Fruit fly (Drosophila melanogaster): ENCODE measurements around the gene Rel.

The Rel gene

DNA sequence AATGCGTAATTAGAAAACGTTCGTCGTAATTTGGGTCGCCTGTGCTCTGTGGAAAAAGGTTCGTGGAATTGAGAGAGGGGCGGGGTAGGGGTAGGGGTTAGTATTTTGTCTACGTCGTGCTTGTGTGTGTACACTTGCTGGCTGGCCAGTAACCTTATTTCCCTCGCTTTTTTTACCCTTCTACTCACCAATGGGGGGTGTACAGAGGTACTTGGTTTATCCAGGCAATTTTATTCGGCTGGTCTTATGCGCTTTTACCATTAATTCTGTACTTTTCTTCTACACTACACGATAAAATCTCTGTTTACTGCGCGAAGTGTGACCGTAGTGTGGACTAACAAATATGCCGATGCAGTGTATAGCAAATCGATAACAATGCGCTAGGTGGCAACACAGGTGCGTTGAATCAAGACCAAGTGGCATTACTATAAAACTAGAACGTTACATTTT lies 28.1 kb downstream of the Rel start, which contains the start of gene tgo (continued):
- TF ChIP-seq MESR4 (GFP tag; optimal IDR thresholded peaks at IDR 0.05): peak; percentile 96
- TF ChIP-seq E2f2 (GFP tag; IDR thresholded peaks at IDR 0.05): peak; percentile 64
- no peak for TF ChIP-seq run (tag; optimal IDR thresholded peaks at IDR 0.05)
- peak; percentile 65 for TF ChIP-seq BEAF-32 (GFP tag; optimal IDR thresholded peaks at IDR 0.05)
- no peak for TF ChIP-seq CG15479 (GFP tag; optimal IDR thresholded peaks at IDR 0.05)
- TF ChIP-seq Opbp (GFP tag; IDR thresholded peaks at IDR 0.05; ENCODE audit: partially characterized antibody): peak; percentile 58; the same call in 2 of the 3 replicates
- no peak for TF ChIP-seq vnd (GFP tag; IDR thresholded peaks at IDR 0.05; ENCODE audit: partially characterized antibody)
- TF ChIP-seq mirr (GFP tag; optimal IDR thresholded peaks at IDR 0.05): peak; percentile 25
- peak; percentile 62 for TF ChIP-seq amos (GFP tag; IDR thresholded peaks at IDR 0.05; ENCODE audit: partially characterized antibody)
- peak; percentile 13 for TF ChIP-seq CG33557 (GFP tag; optimal IDR thresholded peaks at IDR 0.05)
- TF ChIP-seq CG6254 (GFP tag; optimal IDR thresholded peaks at IDR 0.05): no peak
- TF ChIP-seq CG17186 (GFP tag; optimal IDR thresholded peaks at IDR 0.05): peak; percentile 78
- no peak for TF ChIP-seq Atf3 (GFP tag; optimal IDR thresholded peaks at IDR 0.05)
- no peak for TF ChIP-seq CG8388 (GFP tag; optimal IDR thresholded peaks at IDR 0.05)
- TF ChIP-seq aop (GFP tag; IDR thresholded peaks at IDR 0.05): no peak
- TF ChIP-seq sens (GFP tag): peak; percentile 88
- TF ChIP-seq GATAe (GFP tag; conservative IDR thresholded peaks at IDR 0.05): no peak
- TF ChIP-seq CG17912 (GFP tag; optimal IDR thresholded peaks at IDR 0.05): no peak
- peak; percentile 46 for TF ChIP-seq CG2712 (tag; optimal IDR thresholded peaks at IDR 0.05)
- TF ChIP-seq CG30020 (tag; optimal IDR thresholded peaks at IDR 0.05): peak; percentile 43
- TF ChIP-seq CG8924 (tag; optimal IDR thresholded peaks at IDR 0.05): peak; percentile 29
- TF ChIP-seq sug (tag; optimal IDR thresholded peaks at IDR 0.05): peak; percentile 43
- TF ChIP-seq CHES-1-like (GFP tag; optimal IDR thresholded peaks at IDR 0.05): peak; percentile 64
- TF ChIP-seq Optix (GFP tag; IDR thresholded peaks at IDR 0.05): no peak
- no peak for TF ChIP-seq Bdp1 (GFP tag; optimal IDR thresholded peaks at IDR 0.05)
- no peak for TF ChIP-seq CG7556 (GFP tag; optimal IDR thresholded peaks at IDR 0.05)
- no peak for TF ChIP-seq CG6813 (GFP tag; optimal IDR thresholded peaks at IDR 0.05)
- TF ChIP-seq Oaz (GFP tag; IDR thresholded peaks at IDR 0.05): no peak
- no peak for TF ChIP-seq pb (GFP tag; optimal IDR thresholded peaks at IDR 0.05)
- TF ChIP-seq CG15514 (GFP tag; optimal IDR thresholded peaks at IDR 0.05): peak; percentile 75
- no peak for TF ChIP-seq Hr3 (GFP tag; optimal IDR thresholded peaks at IDR 0.05)
- peak; percentile 96 for TF ChIP-seq YL-1 (GFP tag; optimal IDR thresholded peaks at IDR 0.05)
- no peak for TF ChIP-seq croc (GFP tag; conservative IDR thresholded peaks at IDR 0.05)
- peak; percentile 97 for TF ChIP-seq CG4617 (GFP tag; optimal IDR thresholded peaks at IDR 0.05; ENCODE audit: borderline replicate concordance)
- no peak for TF ChIP-seq fru (optimal IDR thresholded peaks at IDR 0.05)
- TF ChIP-seq onecut (GFP tag; IDR thresholded peaks at IDR 0.05): peak; percentile 50
- TF ChIP-seq gcm (GFP tag; optimal IDR thresholded peaks at IDR 0.05): peak; percentile 36
- no peak for TF ChIP-seq salm (tag; optimal IDR thresholded peaks at IDR 0.05)
- no peak for TF ChIP-seq NK7.1 (GFP tag; optimal IDR thresholded peaks at IDR 0.05)
- no peak for TF ChIP-seq CG16863 (GFP tag; optimal IDR thresholded peaks at IDR 0.05)
- peak; percentile 13 for TF ChIP-seq CrebB (tag; optimal IDR thresholded peaks at IDR 0.05)
- TF ChIP-seq Lhr (GFP tag; optimal IDR thresholded peaks at IDR 0.05): peak; percentile 79
- peak; percentile 4 for TF ChIP-seq CG2120 (GFP tag; optimal IDR thresholded peaks at IDR 0.05)
- no peak for TF ChIP-seq CG2678 (tag; optimal IDR thresholded peaks at IDR 0.05)
- 0 out of 3 replicates have a peak, but pooled peaks have one; percentile 55 for TF ChIP-seq CG6791 (GFP tag; IDR thresholded peaks at IDR 0.05; ENCODE audit: partially characterized antibody)
- no peak for TF ChIP-seq trh (GFP tag; optimal IDR thresholded peaks at IDR 0.05)
- no peak for TF ChIP-seq CG4328 (GFP tag; optimal IDR thresholded peaks at IDR 0.05)
- TF ChIP-seq CG8765 (GFP tag; IDR thresholded peaks at IDR 0.05): no peak
- TF ChIP-seq CG17359 (tag; optimal IDR thresholded peaks at IDR 0.05): peak; percentile 11
- TF ChIP-seq fd64A (GFP tag; optimal IDR thresholded peaks at IDR 0.05): no peak
- TF ChIP-seq btn (GFP tag; optimal IDR thresholded peaks at IDR 0.05): no peak
